Worm (Caenorhabditis elegans) whole organism, L4 larva: ENCODE data around the gene M116.5.
A peak's percentile ranks its signal among the peaks of the same experiment; 100 is the strongest.
"Not testable (repeated sequence)": the region's sequence is repeated elsewhere in the genome, so short reads cannot be mapped to it uniquely, and the experiment has no call there.

ENCODE experiments used
- F10B5.3 ChIP-seq: sonication (generic microtip); optimal IDR thresholded peaks from 2 replicates; lab custom pipeline; 2016; ENCODE audit warnings: mild to moderate bottlenecking, missing genetic modification characterization, missing compliant biosample characterization
- T20F7.1 ChIP-seq: fragments of 200-800 bp; sonication (Bioruptor generic); optimal IDR thresholded peaks from 2 replicates; lab custom pipeline; 2018; ENCODE audit warnings: mild to moderate bottlenecking, missing genetic modification characterization, missing compliant biosample characterization
- T26A8.4 ChIP-seq: fragments of 200-800 bp; sonication (Bioruptor generic); IDR thresholded peaks from 2 replicates; pipeline ENCODE4 v1.3.6; 2022; ENCODE audit warnings: missing genetic modification characterization, missing compliant biosample characterization
- Y105C5A.15 ChIP-seq: fragments of 200-800 bp; sonication (Bioruptor generic); IDR thresholded peaks from 2 replicates; pipeline ENCODE4 v1.3.6; 2022; ENCODE audit warnings: missing genetic modification characterization, missing compliant biosample characterization
- ZK337.2 ChIP-seq: fragments of 200-800 bp; sonication (Bioruptor generic); IDR thresholded peaks from 2 replicates; pipeline ENCODE4 v1.3.6; 2022; ENCODE audit warnings: missing genetic modification reagents, missing genetic modification characterization, missing compliant biosample characterization
- aha-1 ChIP-seq: fragments of 150-350 bp; peaks from one replicate; lab custom pipeline; 2014; ENCODE audit warnings: missing biosample characterization, missing genetic modification characterization
- ces-1 ChIP-seq: fragments of 150-350 bp; sonication (generic microtip); optimal IDR thresholded peaks from 4 replicates; lab custom pipeline; 2014; ENCODE audit warnings: missing biosample characterization, missing genetic modification reagents, missing genetic modification characterization
- daf-16 ChIP-seq, 3 experiments: sonication (generic microtip); optimal IDR thresholded peaks; 2 replicates each; lab custom pipeline; 2016 to 2017; ENCODE audit warnings: missing genetic modification characterization in 3 of 3, missing genetic modification reagents in 3 of 3, mild to moderate bottlenecking in 2 of 3, missing compliant biosample characterization in 2 of 3, missing biosample characterization in 1 of 3, moderate library complexity in 1 of 3
- dmd-6 ChIP-seq: fragments of 200-800 bp; sonication (Bioruptor generic); IDR thresholded peaks from 2 replicates; pipeline ENCODE4 v1.3.6; 2022; ENCODE audit warnings: missing genetic modification reagents, missing genetic modification characterization, missing compliant biosample characterization
- dmd-9 ChIP-seq: fragments of 200-800 bp; sonication (Bioruptor generic); IDR thresholded peaks from 2 replicates; pipeline ENCODE4 v1.3.6; 2022; ENCODE audit warnings: missing genetic modification reagents, missing genetic modification characterization, missing compliant biosample characterization
- dpl-1 ChIP-seq: fragments of 150-350 bp; optimal IDR thresholded peaks from 2 replicates; lab custom pipeline; 2014; ENCODE audit warnings: missing biosample characterization, missing genetic modification reagents, missing genetic modification characterization
- dve-1 ChIP-seq: sonication (generic microtip); optimal IDR thresholded peaks from 2 replicates; lab custom pipeline; 2017; ENCODE audit warnings: antibody characterized with exemption, mild to moderate bottlenecking, missing genetic modification characterization, missing compliant biosample characterization; ENCODE audit not compliant: insufficient read depth
- gei-8 ChIP-seq: fragments of 200-800 bp; sonication (Bioruptor generic); optimal IDR thresholded peaks from 2 replicates; lab custom pipeline; 2018; ENCODE audit warnings: mild to moderate bottlenecking, missing genetic modification characterization, missing compliant biosample characterization
- jun-1 ChIP-seq: fragments of 150-350 bp; optimal IDR thresholded peaks from 2 replicates; lab custom pipeline; 2014; ENCODE audit warnings: missing biosample characterization, missing genetic modification reagents, missing genetic modification characterization
- lin-38 ChIP-seq: fragments of 200-800 bp; sonication (Bioruptor generic); IDR thresholded peaks from 2 replicates; pipeline ENCODE4 v1.3.6; 2022; ENCODE audit warnings: missing genetic modification reagents, missing genetic modification characterization, missing compliant biosample characterization
- lir-3 ChIP-seq: sonication (generic microtip); optimal IDR thresholded peaks from 2 replicates; lab custom pipeline; 2016; ENCODE audit warnings: mild to moderate bottlenecking, missing genetic modification characterization, missing compliant biosample characterization
- mxl-3 ChIP-seq: fragments of 200-800 bp; sonication (Bioruptor generic); optimal IDR thresholded peaks from 2 replicates; lab custom pipeline; 2018; ENCODE audit warnings: mild to moderate bottlenecking, missing genetic modification characterization, missing compliant biosample characterization
- nhr-10 ChIP-seq: fragments of 150-350 bp; optimal IDR thresholded peaks from 2 replicates; lab custom pipeline; 2014; ENCODE audit warnings: missing biosample characterization, missing genetic modification characterization
- nhr-102 ChIP-seq: sonication (generic microtip); optimal IDR thresholded peaks from 2 replicates; lab custom pipeline; 2016; ENCODE audit warnings: mild to moderate bottlenecking, missing genetic modification characterization, moderate library complexity, missing compliant biosample characterization
- nhr-11 ChIP-seq: fragments of 150-350 bp; optimal IDR thresholded peaks from 2 replicates; lab custom pipeline; 2014; ENCODE audit warnings: missing biosample characterization, missing genetic modification characterization
- nhr-28 ChIP-seq: fragments of 150-350 bp; optimal IDR thresholded peaks from 2 replicates; lab custom pipeline; 2014; ENCODE audit warnings: missing biosample characterization, missing genetic modification characterization
- nhr-48 ChIP-seq: sonication (generic microtip); optimal IDR thresholded peaks from 2 replicates; lab custom pipeline; 2016; ENCODE audit warnings: mild to moderate bottlenecking, missing genetic modification characterization, missing compliant biosample characterization
- nhr-77 ChIP-seq: fragments of 150-350 bp; optimal IDR thresholded peaks from 2 replicates; lab custom pipeline; 2014; ENCODE audit warnings: missing biosample characterization, missing genetic modification characterization
- php-3 ChIP-seq: fragments of 200-800 bp; sonication (Bioruptor generic); IDR thresholded peaks from 2 replicates; pipeline ENCODE4 v1.3.6; 2022; ENCODE audit warnings: missing genetic modification reagents, missing genetic modification characterization, missing compliant biosample characterization
- pqm-1 ChIP-seq: sonication (generic microtip); optimal IDR thresholded peaks from 2 replicates; lab custom pipeline; 2017; ENCODE audit warnings: missing biosample characterization, missing genetic modification characterization
- tra-1 ChIP-seq: fragments of 200-800 bp; sonication (Bioruptor generic); IDR thresholded peaks from 2 replicates; pipeline ENCODE4 v1.3.6; 2022; ENCODE audit warnings: missing genetic modification reagents, missing genetic modification characterization, missing compliant biosample characterization
- unc-62 ChIP-seq, 3 experiments: fragments of 150-350 bp in 1 of 3; sonication (generic microtip); optimal IDR thresholded peaks in 2 of 3; peaks in 1 of 3; 1 replicate in 1 of 3; 2 replicates in 2 of 3; lab custom pipeline; 2014 to 2017; ENCODE audit warnings: missing biosample characterization in 3 of 3, missing genetic modification characterization in 3 of 3, missing genetic modification reagents in 3 of 3, missing genotype in 1 of 3
- vab-7 ChIP-seq: fragments of 200-800 bp; sonication (Bioruptor generic); IDR thresholded peaks from 2 replicates; pipeline ENCODE4 v1.3.6; 2022; ENCODE audit warnings: missing genetic modification reagents, missing genetic modification characterization, missing compliant biosample characterization

Gene M116.5

DNA sequence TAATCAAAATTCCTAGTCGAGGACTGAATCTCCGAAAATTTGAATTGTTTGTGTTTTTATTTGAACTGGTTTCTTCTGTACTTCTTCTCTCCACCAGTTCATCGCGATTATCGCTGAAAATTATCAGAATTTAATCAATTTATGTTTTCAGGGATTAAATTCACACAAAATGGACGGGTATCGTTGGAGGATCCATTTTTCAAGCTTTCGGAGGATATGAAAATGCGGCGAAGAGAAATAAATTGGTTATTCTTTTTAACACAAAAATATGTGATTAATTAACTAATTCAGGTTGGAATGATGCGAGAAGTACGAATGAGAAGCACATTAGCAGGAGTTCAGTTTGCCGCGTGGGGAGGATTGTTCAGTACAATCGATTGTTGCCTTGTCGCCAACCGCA is 24.5 kb downstream of the M116.5 start, which contains the start of gene timm-17B.2:
Gene timm-17B.2, plus strand, starts transcription at position 301 of the 400 bp plus-strand sequence.
- no peak for TF ChIP-seq lin-38 (GFP tag; lab: Robert Waterston, UW)
- no peak for TF ChIP-seq nhr-11 (tag; lab: Kevin White, UChicago)
- peak; percentile 40 for TF ChIP-seq aha-1 (tag; lab: Kevin White, UChicago)
- TF ChIP-seq, all 104 proteins: peak for 1

DNA sequence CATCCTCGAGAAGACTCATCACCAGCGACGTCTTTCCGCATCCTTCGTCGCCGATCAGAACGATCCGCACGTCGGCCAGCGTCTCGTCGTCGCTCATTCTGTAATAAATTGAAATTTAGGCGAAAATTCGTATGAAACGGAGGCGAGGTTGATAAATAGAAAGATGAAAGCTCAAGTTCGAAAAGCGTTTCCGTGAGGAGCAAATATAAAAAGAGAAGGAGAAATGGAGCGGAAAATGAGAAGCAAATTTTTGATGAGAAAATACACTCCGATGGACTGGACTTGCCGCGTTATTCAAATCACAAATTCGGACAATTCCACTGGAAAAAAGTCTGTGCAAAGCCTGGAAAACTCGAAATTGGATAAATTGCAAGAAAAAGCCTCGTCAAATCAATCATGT is 26.8 kb downstream of the M116.5 start, which contains the start of gene D2096.11:
Gene D2096.11, minus strand, starts transcription at position 101 of the 400 bp plus-strand sequence.
- TF ChIP-seq F10B5.3 (tag; lab: Kevin White, UChicago) (no peak), aha-1 (tag; lab: Kevin White, UChicago) (peak; percentile 33)

DNA sequence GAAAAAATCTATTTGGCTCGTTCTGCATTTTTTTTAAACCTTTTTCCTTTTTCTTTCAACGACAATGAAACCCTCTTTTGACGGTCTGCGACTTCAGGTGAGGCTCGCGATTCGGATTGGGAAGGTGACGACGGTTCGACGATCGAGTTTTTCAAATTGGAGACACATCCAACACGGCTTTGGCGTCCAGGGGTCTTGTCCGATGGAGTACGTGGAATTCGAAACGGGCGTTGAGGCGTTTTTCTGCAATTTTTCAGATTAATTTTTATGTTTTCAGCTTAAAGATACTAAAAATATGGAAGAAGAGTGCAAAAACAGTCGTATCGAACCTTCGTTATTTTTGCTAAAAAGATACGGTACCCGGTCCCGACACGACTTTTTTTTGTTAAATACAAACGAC is 31.7 kb downstream of the M116.5 start, which contains the start of gene D2096.10:
Gene D2096.10, minus strand, starts transcription at position 101 of the 400 bp plus-strand sequence.
- TF ChIP-seq Y105C5A.15, ZK337.2, tra-1 (GFP tag; lab: Robert Waterston, UW): not testable (repeated sequence)

DNA sequence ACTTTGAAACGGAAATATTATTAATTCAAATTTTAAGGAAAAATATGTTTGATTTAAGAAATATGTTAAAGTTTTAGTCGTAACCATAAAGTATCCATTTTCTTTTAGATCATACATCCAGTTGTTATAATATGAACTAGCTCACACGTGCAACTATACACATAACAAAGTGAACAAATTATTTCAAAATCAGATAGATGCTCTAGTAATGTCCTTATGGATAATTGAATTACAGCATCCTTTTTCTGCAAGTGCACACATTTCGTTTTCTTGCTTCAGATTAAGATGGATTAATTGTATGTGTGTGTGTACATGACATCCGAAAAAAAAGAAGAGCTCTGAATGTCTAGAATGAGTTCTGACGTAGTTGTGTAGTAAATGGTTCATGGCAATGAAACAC is 35.2 kb downstream of the M116.5 start:
- TF ChIP-seq aha-1 (tag; lab: Kevin White, UChicago) (peak; percentile 4), Y105C5A.15 (GFP tag; lab: Robert Waterston, UW) (no peak), vab-7 (GFP tag; lab: Robert Waterston, UW) (no peak), dpl-1 (no peak), unc-62 (GFP tag; optimal IDR thresholded peaks at IDR 0.05 in 1 of 2; lab: Kevin White, UChicago) (peak in 1 of 2 experiments; percentile 15), unc-62 (tag; optimal IDR thresholded peaks at IDR 0.05; lab: Kevin White, UChicago) (no peak), lir-3 (tag; lab: Kevin White, UChicago) (no peak), ces-1 (GFP tag; lab: Kevin White, UChicago) (peak; percentile 90)

DNA sequence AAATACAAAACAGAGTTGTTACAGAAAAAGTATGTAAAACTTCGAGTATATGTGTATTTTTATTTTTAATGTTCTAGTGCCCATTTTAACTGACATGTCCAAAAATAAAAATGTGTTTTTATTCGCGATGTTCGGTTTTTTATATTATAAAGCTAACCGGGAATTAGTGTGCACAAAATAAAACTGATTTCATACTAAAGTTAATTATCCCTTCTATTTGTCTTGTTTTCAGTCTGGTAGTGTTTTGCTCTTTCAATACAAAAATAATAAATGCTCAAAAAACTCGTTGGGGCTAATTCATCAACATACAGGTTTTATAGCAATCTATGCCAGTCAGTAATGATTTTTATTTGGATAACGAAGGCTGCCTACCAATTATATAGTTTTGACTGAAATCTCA is 36.1 kb downstream of the M116.5 start:
- peak in 1 of 2 experiments; percentile 94 for TF ChIP-seq unc-62 (GFP tag; optimal IDR thresholded peaks at IDR 0.05 in 1 of 2; lab: Kevin White, UChicago)
- no peak for TF ChIP-seq unc-62 (tag; optimal IDR thresholded peaks at IDR 0.05; lab: Kevin White, UChicago)
- no peak for TF ChIP-seq daf-16 (GFP tag; optimal IDR thresholded peaks at IDR 0.05; lab: Kevin White, UChicago)
- TF ChIP-seq daf-16 (tag; optimal IDR thresholded peaks at IDR 0.05; lab: Kevin White, UChicago) = no peak

DNA sequence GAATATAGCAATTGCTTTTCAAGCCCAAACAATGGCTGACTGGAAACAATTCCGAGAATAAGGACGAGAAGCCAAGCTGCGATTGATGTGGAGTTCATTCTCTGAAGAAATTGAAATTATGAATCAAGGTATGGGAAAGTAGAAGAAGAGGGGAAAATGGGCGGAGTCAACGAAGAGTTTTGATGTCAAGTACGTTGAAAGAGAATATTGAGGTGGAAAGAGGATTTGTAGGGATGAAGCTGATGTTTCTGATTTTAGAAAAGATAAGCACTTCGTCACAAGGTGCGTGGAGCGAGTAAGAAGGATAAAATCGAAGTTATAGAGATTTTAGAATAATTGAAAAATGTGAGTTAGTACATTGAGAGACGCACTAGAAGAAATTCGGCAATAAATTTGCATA is 38.2 kb downstream of the M116.5 start, which contains the start of gene D2096.9:
Gene D2096.9, minus strand, starts transcription at position 101 of the 400 bp plus-strand sequence.
- TF ChIP-seq unc-62 (GFP tag; optimal IDR thresholded peaks at IDR 0.05 in 1 of 2; lab: Kevin White, UChicago) = peak in 1 of 2 experiments; percentile 52
- no peak for TF ChIP-seq unc-62 (tag; optimal IDR thresholded peaks at IDR 0.05; lab: Kevin White, UChicago)
- no peak for TF ChIP-seq nhr-10 (tag; lab: Kevin White, UChicago)

DNA sequence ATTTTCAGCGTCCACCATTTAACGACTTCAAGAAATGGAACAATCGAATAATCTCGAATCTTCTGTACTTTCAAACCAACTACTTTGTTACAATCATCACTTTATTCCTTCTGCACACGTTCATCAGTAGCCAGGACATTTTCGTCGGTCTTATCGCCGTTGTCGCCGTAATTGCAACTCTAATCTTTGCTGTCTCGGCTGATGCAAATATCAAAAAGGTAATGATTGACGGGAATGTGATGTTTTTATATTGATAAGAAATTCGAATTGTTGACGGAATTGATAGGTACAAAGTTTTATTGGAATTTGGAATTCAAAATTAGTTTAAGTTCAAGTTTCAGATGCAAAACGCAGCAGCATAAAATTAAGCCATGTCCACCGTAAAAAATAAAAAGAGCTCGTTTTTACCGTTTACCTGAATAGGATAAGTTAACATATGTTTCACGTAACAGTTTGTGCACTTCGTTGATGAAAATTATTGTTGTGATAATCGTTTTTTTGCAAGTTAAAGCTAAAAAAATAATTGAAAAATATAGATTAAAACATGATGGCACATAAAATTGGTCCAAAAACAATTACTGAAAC is 40.5 kb downstream of the M116.5 start:
- TF ChIP-seq unc-62 (GFP tag; optimal IDR thresholded peaks at IDR 0.05 in 1 of 2; lab: Kevin White, UChicago) (peak; percentile 47 to 93), unc-62 (tag; optimal IDR thresholded peaks at IDR 0.05; lab: Kevin White, UChicago) (no peak), aha-1 (tag; lab: Kevin White, UChicago) (peak; percentile 9), T20F7.1 (GFP tag; lab: Kevin White, UChicago) (peak; percentile 33), nhr-102 (tag; lab: Kevin White, UChicago) (peak; percentile 11), lir-3 (tag; lab: Kevin White, UChicago) (no peak), dmd-9 (GFP tag; lab: Robert Waterston, UW) (no peak), php-3 (peak; percentile 89), jun-1 (tag; lab: Kevin White, UChicago) (no peak), dve-1 (peak; percentile 77), mxl-3 (peak; percentile 21), tra-1 (GFP tag; lab: Robert Waterston, UW) (peak; percentile 79; the same call in 1 of the 2 replicates), T26A8.4 (GFP tag; lab: Robert Waterston, UW) (no peak), nhr-28 (peak; percentile 73), gei-8 (GFP tag; lab: Kevin White, UChicago) (no peak), daf-16 (GFP tag; optimal IDR thresholded peaks at IDR 0.05; lab: Kevin White, UChicago) (peak in 1 of 2 experiments; percentile 47), daf-16 (tag; optimal IDR thresholded peaks at IDR 0.05; lab: Kevin White, UChicago) (peak; percentile 81), nhr-48 (tag; lab: Kevin White, UChicago) (peak; percentile 21), dmd-6 (GFP tag; lab: Robert Waterston, UW) (peak; percentile 94), pqm-1 (tag; lab: Kevin White, UChicago) (peak; percentile 92), nhr-77 (tag; lab: Kevin White, UChicago) (peak; percentile 41)
